Fruit fly (Drosophila melanogaster): ENCODE measurements around the gene CG31102.
A peak's percentile ranks its signal among the peaks of the same experiment; 100 is the strongest.

CG31102 gene

dm6 chr3R:25308228-25308627 lies 12.8 kb upstream of the CG31102 start, which contains the start of gene CG10550:
TSS of gene CG10550 (minus strand) at chr3R:25308391.
- peak; percentile 46 for TF ChIP-seq cic (GFP tag; optimal IDR thresholded peaks at IDR 0.05)
- TF ChIP-seq CG14711 (tag; optimal IDR thresholded peaks at IDR 0.05), result no peak
- TF ChIP-seq bab1 (GFP tag; optimal IDR thresholded peaks at IDR 0.05), result no peak
- no peak for TF ChIP-seq Crg-1 (GFP tag; optimal IDR thresholded peaks at IDR 0.05)
- TF ChIP-seq cnc (optimal IDR thresholded peaks at IDR 0.05), result no peak
- peak; percentile 61 for TF ChIP-seq CG12768 (GFP tag; optimal IDR thresholded peaks at IDR 0.05)
- no peak for TF ChIP-seq CG7045 (GFP tag; optimal IDR thresholded peaks at IDR 0.05)
- TF ChIP-seq Mnt (GFP tag; optimal IDR thresholded peaks at IDR 0.05), result peak; percentile 33
- TF ChIP-seq pad (GFP tag; optimal IDR thresholded peaks at IDR 0.05), result no peak
- TF ChIP-seq tj (GFP tag; optimal IDR thresholded peaks at IDR 0.05), result no peak
- peak; percentile 1 for TF ChIP-seq Hr96 (GFP tag; optimal IDR thresholded peaks at IDR 0.05)

DNA sequence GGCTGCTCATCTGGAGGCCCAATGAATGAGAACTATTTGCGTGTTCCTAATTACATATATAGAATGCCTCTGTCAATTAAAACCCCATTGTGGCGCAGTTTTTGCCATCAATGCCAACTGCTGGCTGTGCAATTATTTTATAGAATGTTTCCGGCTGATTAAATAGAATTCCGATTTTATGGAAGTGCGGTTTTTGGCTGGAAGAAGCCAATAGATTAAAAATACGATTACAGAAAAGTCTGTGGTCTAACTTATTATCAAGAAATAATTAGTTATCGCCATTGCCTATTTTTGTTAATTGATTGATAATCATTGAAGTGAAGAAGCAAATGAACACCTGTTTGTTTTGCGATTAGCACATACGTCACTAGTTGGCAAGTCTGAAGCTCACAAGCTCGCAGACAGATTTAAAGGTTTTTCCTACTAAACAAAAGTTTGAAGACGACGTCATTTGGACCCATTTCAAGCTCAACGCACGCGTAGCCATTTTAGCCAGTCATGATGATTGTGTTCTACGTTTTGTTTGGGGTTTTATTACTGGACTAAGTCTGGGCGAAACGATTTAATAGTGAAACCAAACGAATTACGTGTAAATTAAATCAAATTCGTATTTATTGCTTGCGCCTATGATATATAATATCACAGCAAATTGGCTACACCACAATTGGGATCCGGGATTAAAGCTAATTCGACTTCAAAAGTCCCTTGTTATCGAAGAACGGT lies 10.6 kb upstream of the CG31102 start:
- TF ChIP-seq tj (GFP tag; optimal IDR thresholded peaks at IDR 0.05) (peak; percentile 28), bab1 (GFP tag; optimal IDR thresholded peaks at IDR 0.05) (no peak), cic (GFP tag; optimal IDR thresholded peaks at IDR 0.05) (peak; percentile 73), CG12768 (GFP tag; optimal IDR thresholded peaks at IDR 0.05) (peak; percentile 23), kay (GFP tag; ENCODE audit: borderline replicate concordance) (peak; percentile 95), cnc (optimal IDR thresholded peaks at IDR 0.05) (peak; percentile 54 to 91), CG1620 (GFP tag; optimal IDR thresholded peaks at IDR 0.05) (no peak)

- TF ChIP-seq kay (GFP tag; ENCODE audit: borderline replicate concordance) (peak; percentile 84), Crg-1 (GFP tag; optimal IDR thresholded peaks at IDR 0.05) (no peak), CG14711 (tag; optimal IDR thresholded peaks at IDR 0.05) (no peak), CG11617 (GFP tag; optimal IDR thresholded peaks at IDR 0.05) (no peak), Mnt (GFP tag; optimal IDR thresholded peaks at IDR 0.05) (no peak), Hr96 (GFP tag; optimal IDR thresholded peaks at IDR 0.05) (no peak), cic (GFP tag; optimal IDR thresholded peaks at IDR 0.05) (peak; percentile 62), CG7045 (GFP tag; optimal IDR thresholded peaks at IDR 0.05) (no peak), pad (GFP tag; optimal IDR thresholded peaks at IDR 0.05) (no peak)
These were observed 8.6 kb upstream of the CG31102 start, which contains the start of gene CG31436 for dm6 chr3R:25303857-25304440. TSS of gene CG31436 (plus strand) at chr3R:25304137.

DNA sequence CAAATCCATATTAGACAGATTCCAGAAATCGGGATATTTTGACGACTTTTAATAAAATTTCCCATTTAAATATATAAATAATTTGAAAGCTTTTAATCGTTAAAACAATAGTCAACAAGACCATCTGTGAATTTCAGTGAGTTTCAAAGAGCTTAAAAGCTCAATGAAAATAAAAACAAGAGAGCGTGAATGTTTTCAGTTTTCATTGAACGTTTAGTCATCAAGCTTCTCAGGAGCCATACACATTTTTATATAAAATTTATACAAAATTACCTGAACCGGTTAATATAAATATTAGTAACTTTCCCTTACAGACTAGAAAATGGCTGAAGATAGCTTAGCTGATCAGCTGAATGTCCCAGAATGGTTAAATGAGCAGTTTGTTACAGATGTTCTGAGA lies 6.8 kb upstream of the CG31102 start, which contains the start of gene CG31370:
Gene CG31370, plus strand, starts transcription at position 226 of the 400 bp plus-strand sequence.
- TF ChIP-seq kay (GFP tag; ENCODE audit: borderline replicate concordance), result peak; percentile 93
- no peak for TF ChIP-seq CG33017 (tag; optimal IDR thresholded peaks at IDR 0.05)
- TF ChIP-seq cic (GFP tag; optimal IDR thresholded peaks at IDR 0.05), result peak; percentile 26

DNA sequence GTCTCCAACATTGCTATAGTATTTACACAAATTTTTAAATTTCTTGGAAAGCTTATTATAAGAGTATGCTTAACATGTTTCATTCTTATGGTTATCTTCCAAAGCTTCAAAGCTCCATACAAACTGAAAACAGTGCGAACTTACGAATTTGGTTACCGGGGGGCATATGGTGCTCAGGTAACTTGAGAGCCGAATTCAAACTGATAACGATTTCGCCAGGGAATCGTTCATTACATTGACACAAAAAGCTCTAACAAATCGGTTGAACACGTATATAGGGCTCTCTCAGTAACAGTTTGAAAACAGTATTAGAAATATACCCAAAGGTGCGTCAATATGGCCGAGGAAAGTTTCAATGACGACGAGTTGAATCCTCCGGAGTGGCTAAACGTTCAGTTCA lies 5.2 kb upstream of the CG31102 start, which contains the start of gene CG13659:
Gene CG13659, plus strand, starts transcription at position 317 of the 400 bp plus-strand sequence.
- peak; percentile 46 for TF ChIP-seq kay (GFP tag; ENCODE audit: borderline replicate concordance)
- no peak for TF ChIP-seq Hr96 (GFP tag; optimal IDR thresholded peaks at IDR 0.05)

DNA sequence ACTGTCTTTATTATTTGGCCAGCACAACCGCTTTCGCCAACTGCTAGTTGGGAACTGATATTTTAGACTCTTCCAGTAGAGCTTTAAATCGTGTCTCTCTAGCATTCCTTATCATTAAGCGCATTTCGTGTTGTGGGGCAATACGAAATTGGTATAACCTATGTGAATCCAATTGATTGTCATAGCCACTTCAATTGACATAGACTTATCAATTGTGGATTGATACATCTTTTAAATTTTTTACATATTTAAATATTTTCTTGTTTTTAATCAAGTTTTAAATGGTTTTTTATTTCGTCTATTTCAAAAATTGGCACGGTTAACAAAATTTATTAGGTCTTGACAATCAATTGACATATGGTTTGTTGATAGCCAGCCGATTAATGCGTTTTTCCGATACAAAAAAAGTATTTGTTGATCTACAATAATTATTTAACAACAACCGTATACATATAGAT lies 4.1 kb upstream of the CG31102 start, which contains the start of gene CG31288:
Gene CG31288, minus strand, starts transcription at position 51 of the 458 bp plus-strand sequence.
- TF ChIP-seq ovo (GFP tag; optimal IDR thresholded peaks at IDR 0.05) (no peak), kay (GFP tag; ENCODE audit: borderline replicate concordance) (peak; percentile 90)

DNA sequence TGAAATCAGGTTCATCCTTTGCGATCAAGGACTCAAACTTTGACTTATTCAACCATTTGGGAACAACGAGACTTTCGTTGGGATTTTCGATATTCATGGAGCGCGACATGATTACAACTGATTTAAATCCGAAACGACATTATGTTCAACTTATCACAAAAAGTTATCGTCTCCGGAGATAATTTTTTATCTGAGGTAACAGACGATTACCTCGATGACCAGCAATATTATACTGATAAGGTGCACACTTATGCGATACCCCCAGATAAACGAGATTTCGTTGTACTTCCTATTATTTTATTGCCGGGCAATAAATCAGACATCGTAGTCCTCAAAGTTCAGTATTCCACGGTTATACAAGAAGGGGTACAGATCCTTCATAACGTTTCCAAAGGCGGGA lies 2.3 kb upstream of the CG31102 start, which contains the start of gene CG31097:
Gene CG31097, minus strand, starts transcription at position 101 of the 400 bp plus-strand sequence.
- no peak for TF ChIP-seq Clk (GFP tag; optimal IDR thresholded peaks at IDR 0.05)
- TF ChIP-seq Hr96 (GFP tag; optimal IDR thresholded peaks at IDR 0.05), result no peak
- TF ChIP-seq pad (GFP tag; optimal IDR thresholded peaks at IDR 0.05), result no peak

DNA sequence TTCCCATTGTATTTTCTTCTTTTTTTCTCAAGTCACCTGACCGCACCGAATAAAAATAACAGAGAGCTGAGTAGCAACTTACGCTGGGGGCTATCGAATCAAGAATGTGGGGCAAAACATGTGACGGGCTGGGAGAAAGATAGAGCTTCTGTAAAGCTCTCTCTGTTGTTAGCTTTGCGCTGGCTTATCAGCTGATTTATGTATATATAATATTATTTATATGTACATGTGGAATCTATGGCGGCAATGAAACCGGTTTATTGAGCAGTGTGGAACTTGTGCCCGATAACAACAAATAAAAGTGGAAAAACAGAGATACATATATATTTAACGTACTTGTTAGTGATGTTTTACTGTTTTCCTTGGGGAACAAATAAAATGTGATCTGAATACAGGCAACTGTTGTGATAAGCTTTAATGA lies 2.5 kb downstream of the CG31102 start, which contains the start of gene CG31098:
Gene CG31098, minus strand, starts transcription at position 114 of the 421 bp plus-strand sequence.
- TF ChIP-seq cnc (optimal IDR thresholded peaks at IDR 0.05), result peak in 1 of 2 experiments; percentile 57
- TF ChIP-seq CG5204 (GFP tag; optimal IDR thresholded peaks at IDR 0.05), result no peak
- TF ChIP-seq CG11617 (GFP tag; optimal IDR thresholded peaks at IDR 0.05), result peak; percentile 53
- TF ChIP-seq cic (GFP tag; optimal IDR thresholded peaks at IDR 0.05), result peak; percentile 92
- TF ChIP-seq CG7045 (GFP tag; optimal IDR thresholded peaks at IDR 0.05), result peak; percentile 62
- TF ChIP-seq CG33017 (tag; optimal IDR thresholded peaks at IDR 0.05), result peak; percentile 83
- TF ChIP-seq CG12768 (GFP tag; optimal IDR thresholded peaks at IDR 0.05), result peak; percentile 80
- peak; percentile 41 for TF ChIP-seq ovo (GFP tag; optimal IDR thresholded peaks at IDR 0.05)
- TF ChIP-seq Clk (GFP tag; optimal IDR thresholded peaks at IDR 0.05), result no peak
- peak; percentile 60 for TF ChIP-seq CG7101 (tag; optimal IDR thresholded peaks at IDR 0.05)
- TF ChIP-seq CG1620 (GFP tag; optimal IDR thresholded peaks at IDR 0.05), result no peak
- TF ChIP-seq pad (GFP tag; optimal IDR thresholded peaks at IDR 0.05), result peak; percentile 35
- TF ChIP-seq Crg-1 (GFP tag; optimal IDR thresholded peaks at IDR 0.05), result no peak
- TF ChIP-seq Mnt (GFP tag; optimal IDR thresholded peaks at IDR 0.05), result peak; percentile 90
- TF ChIP-seq toe (GFP tag; optimal IDR thresholded peaks at IDR 0.05), result peak; percentile 41
- TF ChIP-seq kay (GFP tag; ENCODE audit: borderline replicate concordance), result peak; percentile 89
- peak; percentile 84 for TF ChIP-seq bab1 (GFP tag; optimal IDR thresholded peaks at IDR 0.05)
- TF ChIP-seq Hr96 (GFP tag; optimal IDR thresholded peaks at IDR 0.05), result no peak
- TF ChIP-seq CG14711 (tag; optimal IDR thresholded peaks at IDR 0.05), result peak; percentile 29
- peak; percentile 18 for TF ChIP-seq tj (GFP tag; optimal IDR thresholded peaks at IDR 0.05)
